Fruit fly (Drosophila melanogaster): ENCODE measurements around the gene HIP.

- TF ChIP-seq Eip93F (GFP tag; optimal IDR thresholded peaks at IDR 0.05) (no peak), Gug (GFP tag; IDR thresholded peaks at IDR 0.05) (no peak)
Measured at dm6 chrX:3768202-3768601, 30.7 kb upstream of the HIP start.
